Fruit fly (Drosophila melanogaster) whole organism, wandering third instar larva: ENCODE results near the gene Vinc.

Experiments used
- Abd-B ChIP-seq: fragments of >200 bp; optimal IDR thresholded peaks from 2 replicates; lab custom pipeline; 2017; ENCODE audit warnings: missing biosample characterization, missing genetic modification characterization
- Hr78 ChIP-seq: fragments of >200 bp; optimal IDR thresholded peaks from 2 replicates; lab custom pipeline; 2017; ENCODE audit warnings: missing biosample characterization, missing genetic modification characterization
- OdsH ChIP-seq: fragments of 200-800 bp; sonication (Bioruptor generic); optimal IDR thresholded peaks from 2 replicates; lab custom pipeline; 2016; ENCODE audit warnings: missing biosample characterization, mild to moderate bottlenecking, missing genetic modification characterization
- Rel ChIP-seq, 2 experiments: fragments of 200-800 bp; sonication (Bioruptor generic) in 1 of 2; optimal IDR thresholded peaks; 2 replicates in 1 of 2; 3 replicates in 1 of 2; lab custom pipeline; 2016 to 2019; ENCODE audit warnings: mild to moderate bottlenecking in 2 of 2, missing biosample characterization in 2 of 2, missing genetic modification characterization in 2 of 2, moderate library complexity in 1 of 2
- br ChIP-seq: fragments of 200-800 bp; sonication (Bioruptor generic); optimal IDR thresholded peaks from 2 replicates; lab custom pipeline; 2016; ENCODE audit warnings: missing biosample characterization, missing genetic modification characterization
- foxo ChIP-seq, 2 experiments: fragments of 200-800 bp; sonication (Bioruptor generic); optimal IDR thresholded peaks; 2 replicates in 1 of 2; 3 replicates in 1 of 2; lab custom pipeline; 2016 to 2017; ENCODE audit warnings: missing biosample characterization in 2 of 2, missing genetic modification characterization in 2 of 2
- h ChIP-seq: fragments of 200-800 bp; sonication (Bioruptor generic); optimal IDR thresholded peaks from 3 replicates; lab custom pipeline; 2016; ENCODE audit warnings: missing biosample characterization, mild to moderate bottlenecking, missing genetic modification characterization
- psq ChIP-seq: fragments of 200-800 bp; sonication (Bioruptor generic); optimal IDR thresholded peaks from 3 replicates; lab custom pipeline; 2017; ENCODE audit warnings: missing biosample characterization, mild to moderate bottlenecking, missing genetic modification characterization, moderate library complexity
- sv ChIP-seq: fragments of 200-800 bp; sonication (Bioruptor generic); optimal IDR thresholded peaks from 3 replicates; lab custom pipeline; 2016; ENCODE audit warnings: missing biosample characterization, missing genetic modification characterization
- usp ChIP-seq: fragments of >200 bp; optimal IDR thresholded peaks from 2 replicates; lab custom pipeline; 2017; ENCODE audit warnings: missing biosample characterization, missing genetic modification characterization

DNA sequence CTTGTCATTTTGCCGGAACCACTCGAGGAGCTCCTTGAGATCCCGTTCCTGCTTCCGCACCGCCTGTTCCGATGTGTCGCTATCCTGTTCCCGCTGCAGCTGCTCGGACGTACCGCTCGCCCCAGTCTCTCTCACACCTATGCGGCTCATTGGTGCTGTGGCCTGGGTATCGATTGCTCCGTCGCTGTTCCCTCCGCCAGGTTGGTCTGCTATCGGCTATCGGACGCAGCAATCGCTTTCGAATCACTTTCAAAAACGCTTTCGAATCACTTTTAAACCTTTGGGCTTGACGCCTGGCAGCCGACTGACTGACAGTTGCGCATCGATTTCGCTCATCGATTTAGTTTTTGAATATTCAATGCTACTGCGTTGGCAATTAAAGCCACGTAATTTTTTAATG lies 29.3 kb upstream of the Vinc start, which contains the start of gene CG3191:
- TF ChIP-seq br (GFP tag; lab: Kevin White, UChicago) (no peak), sv (GFP tag; lab: Kevin White, UChicago) (no peak), Hr78 (GFP tag; lab: Kevin White, UChicago) (no peak), psq (GFP tag; lab: Kevin White, UChicago) (no peak), OdsH (GFP tag; lab: Kevin White, UChicago) (no peak), h (GFP tag; lab: Kevin White, UChicago) (no peak), Abd-B (no peak), usp (GFP tag; lab: Kevin White, UChicago) (no peak), foxo (GFP tag; optimal IDR thresholded peaks at IDR 0.05; lab: Kevin White, UChicago) (no peak), Rel (GFP tag; optimal IDR thresholded peaks at IDR 0.05; lab: Kevin White, UChicago) (no peak), Rel (tag; optimal IDR thresholded peaks at IDR 0.05; lab: Kevin White, UChicago) (no peak)
